Worm (Caenorhabditis elegans) whole organism, late embryonic: ENCODE results near the gene mam-1.

Source experiments
- ceh-19 ChIP-seq: fragments of 200-800 bp; sonication (Bioruptor generic); optimal IDR thresholded peaks from 2 replicates; lab custom pipeline; 2018; ENCODE audit warnings: mild to moderate bottlenecking, missing genetic modification characterization, missing compliant biosample characterization
- ceh-22 ChIP-seq: sonication (generic microtip); optimal IDR thresholded peaks from 2 replicates; lab custom pipeline; 2017; ENCODE audit warnings: missing biosample characterization, missing genetic modification characterization
- dve-1 ChIP-seq: sonication (generic microtip); optimal IDR thresholded peaks from 2 replicates; lab custom pipeline; 2017; ENCODE audit warnings: antibody characterized with exemption, mild to moderate bottlenecking, missing genetic modification characterization, missing compliant biosample characterization
- elt-2 ChIP-seq: sonication (generic microtip); optimal IDR thresholded peaks from 2 replicates; lab custom pipeline; 2016; ENCODE audit warnings: missing genetic modification reagents, missing genetic modification characterization, missing compliant biosample characterization
- eyg-1 ChIP-seq: sonication (generic microtip); optimal IDR thresholded peaks from 2 replicates; lab custom pipeline; 2016; ENCODE audit warnings: missing genotype, missing genetic modification characterization, missing compliant biosample characterization
- lin-11 ChIP-seq: fragments of 200-800 bp; sonication (Bioruptor generic); optimal IDR thresholded peaks from 2 replicates; lab custom pipeline; 2018; ENCODE audit warnings: mild to moderate bottlenecking, missing genetic modification characterization, missing compliant biosample characterization
- madf-2 ChIP-seq: sonication (generic microtip); optimal IDR thresholded peaks from 2 replicates; lab custom pipeline; 2017; ENCODE audit warnings: missing genetic modification characterization, missing compliant biosample characterization
- nfya-1 ChIP-seq: sonication (generic microtip); optimal IDR thresholded peaks from 2 replicates; lab custom pipeline; 2017; ENCODE audit warnings: missing genetic modification characterization, mild to moderate bottlenecking, missing compliant biosample characterization, antibody characterized with exemption, moderate library complexity
- nhr-11 ChIP-seq: fragments of 150-350 bp; optimal IDR thresholded peaks from 2 replicates; lab custom pipeline; 2014; ENCODE audit warnings: missing biosample characterization, missing genetic modification characterization
- odd-2 ChIP-seq: sonication (generic microtip); optimal IDR thresholded peaks from 2 replicates; lab custom pipeline; 2017; ENCODE audit warnings: antibody characterized with exemption, mild to moderate bottlenecking, missing genetic modification characterization, missing compliant biosample characterization
- pag-3 ChIP-seq: sonication (generic microtip); optimal IDR thresholded peaks from 2 replicates; lab custom pipeline; 2016; ENCODE audit warnings: missing compliant biosample characterization, missing genetic modification characterization, borderline replicate concordance
- syd-9 ChIP-seq: sonication (generic microtip); optimal IDR thresholded peaks from 2 replicates; lab custom pipeline; 2016; ENCODE audit warnings: mild to moderate bottlenecking, missing genetic modification characterization, moderate library complexity, missing compliant biosample characterization
- unc-55 ChIP-seq: sonication (generic microtip); optimal IDR thresholded peaks from 2 replicates; lab custom pipeline; 2017; ENCODE audit warnings: missing biosample characterization, missing genetic modification reagents, missing genetic modification characterization
- ztf-16 ChIP-seq: sonication (generic microtip); optimal IDR thresholded peaks from 2 replicates; lab custom pipeline; 2017; ENCODE audit warnings: missing genetic modification characterization, missing compliant biosample characterization

- no peak for TF ChIP-seq lin-11 (tag; lab: Kevin White, UChicago)
- TF ChIP-seq unc-55 (GFP tag; lab: Kevin White, UChicago), result no peak
- TF ChIP-seq dve-1, result no peak
- TF ChIP-seq nhr-11 (tag; lab: Kevin White, UChicago), result no peak
- TF ChIP-seq odd-2, result no peak
- TF ChIP-seq elt-2 (tag; lab: Kevin White, UChicago), result no peak
- no peak for TF ChIP-seq syd-9 (tag; lab: Kevin White, UChicago)
- TF ChIP-seq nfya-1, result no peak
- TF ChIP-seq ceh-22 (tag; lab: Kevin White, UChicago), result no peak
- TF ChIP-seq pag-3 (tag; lab: Kevin White, UChicago), result no peak
- no peak for TF ChIP-seq ceh-19 (GFP tag; lab: Kevin White, UChicago)
- no peak for TF ChIP-seq ztf-16 (tag; lab: Kevin White, UChicago)
- TF ChIP-seq madf-2 (tag; lab: Kevin White, UChicago), result no peak
- TF ChIP-seq eyg-1 (tag; lab: Kevin White, UChicago), result no peak
Observed at ce11 chrX:933504-933903, 45.3 kb upstream of the mam-1 start, which contains the start of gene F35H12.1.
